Fruit fly (Drosophila melanogaster): Measurements from ENCODE around the gene CG14913.

The CG14913 gene

DNA sequence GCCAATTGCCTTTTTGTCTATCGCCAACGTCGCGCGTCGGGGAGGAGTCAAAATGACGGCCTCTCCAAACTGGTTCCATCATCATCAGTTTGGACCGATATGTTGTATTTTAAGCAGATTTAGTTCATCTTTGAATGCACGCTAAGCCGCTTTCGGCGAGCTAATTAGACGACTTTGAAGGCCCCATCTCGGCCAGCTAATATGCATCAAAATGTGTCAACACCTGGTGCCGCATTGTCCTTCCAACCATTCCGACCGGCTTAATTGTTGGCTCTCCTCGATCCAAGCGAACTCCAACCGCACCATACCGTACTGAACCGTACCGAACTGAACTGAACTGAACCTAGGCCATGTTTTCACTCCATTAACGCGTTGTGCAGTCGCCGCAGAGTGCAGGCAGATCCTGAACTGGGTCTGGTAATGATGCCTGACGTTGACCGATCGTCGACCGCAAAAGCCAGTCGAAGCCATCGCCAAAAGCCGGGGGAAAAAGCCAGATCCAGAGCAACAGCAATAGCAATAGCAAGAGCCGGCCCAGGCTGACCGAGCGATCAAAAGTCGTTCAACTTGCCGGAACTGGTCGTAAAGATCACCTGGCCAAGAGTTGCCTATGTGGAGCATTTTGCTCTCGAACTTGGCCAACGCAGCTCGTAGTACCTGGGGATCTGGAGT is 11.2 kb downstream of the CG14913 start:
- TF ChIP-seq CG33017 (tag; optimal IDR thresholded peaks at IDR 0.05), result no peak
- TF ChIP-seq CG7045 (GFP tag; optimal IDR thresholded peaks at IDR 0.05), result no peak

- TF ChIP-seq Clk (GFP tag; optimal IDR thresholded peaks at IDR 0.05) (no peak), CG7045 (GFP tag; optimal IDR thresholded peaks at IDR 0.05) (no peak), CG14711 (tag; optimal IDR thresholded peaks at IDR 0.05) (no peak), kay (GFP tag; ENCODE audit: borderline replicate concordance) (no peak), Crg-1 (GFP tag; optimal IDR thresholded peaks at IDR 0.05) (no peak), Mnt (GFP tag; optimal IDR thresholded peaks at IDR 0.05) (no peak), toe (GFP tag; optimal IDR thresholded peaks at IDR 0.05) (no peak), Hr96 (GFP tag; optimal IDR thresholded peaks at IDR 0.05) (no peak), bab1 (GFP tag; optimal IDR thresholded peaks at IDR 0.05) (no peak), CG11617 (GFP tag; optimal IDR thresholded peaks at IDR 0.05) (no peak), CG5204 (GFP tag; optimal IDR thresholded peaks at IDR 0.05) (no peak), pad (GFP tag; optimal IDR thresholded peaks at IDR 0.05) (no peak), tj (GFP tag; optimal IDR thresholded peaks at IDR 0.05) (no peak), CG33017 (tag; optimal IDR thresholded peaks at IDR 0.05) (no peak), CG1620 (GFP tag; optimal IDR thresholded peaks at IDR 0.05) (no peak), CG7101 (tag; optimal IDR thresholded peaks at IDR 0.05) (no peak), cic (GFP tag; optimal IDR thresholded peaks at IDR 0.05) (no peak), ovo (GFP tag; optimal IDR thresholded peaks at IDR 0.05) (no peak)
Observed at dm6 chr2L:11032285-11032970, 15.6 kb downstream of the CG14913 start.

DNA sequence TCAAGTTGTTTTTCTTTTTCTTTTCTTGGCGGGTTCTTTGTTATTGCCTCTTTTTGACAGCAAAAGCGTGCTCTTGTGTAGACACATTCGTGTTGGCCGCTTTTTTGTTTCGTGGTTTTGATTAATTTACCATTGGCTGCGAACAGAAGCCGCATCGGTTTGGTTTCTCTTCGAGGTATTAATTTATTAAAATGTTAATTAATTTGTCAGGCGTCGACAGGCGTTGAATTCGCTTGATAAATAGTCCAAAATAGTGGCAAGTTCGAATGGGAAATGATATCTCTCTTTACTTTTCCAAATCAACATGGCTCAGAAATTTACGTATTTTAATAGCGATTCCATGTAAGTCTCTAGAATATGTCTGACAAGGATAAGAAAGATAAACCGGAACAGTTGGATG is 17.7 kb downstream of the CG14913 start, which contains the start of gene CG18666:
TSS of gene CG18666 (plus strand) at position 301 of the 400 bp plus-strand sequence.
- no peak for TF ChIP-seq kay (GFP tag; ENCODE audit: borderline replicate concordance)

dm6 chr2L:11037583-11038517 is 21.1 kb downstream of the CG14913 start:
- TF ChIP-seq kay (GFP tag; ENCODE audit: borderline replicate concordance) (peak; percentile 27), Clk (GFP tag; optimal IDR thresholded peaks at IDR 0.05) (no peak)

- no peak for TF ChIP-seq ovo (GFP tag; optimal IDR thresholded peaks at IDR 0.05)
- no peak for TF ChIP-seq kay (GFP tag; ENCODE audit: borderline replicate concordance)
- TF ChIP-seq CG14711 (tag; optimal IDR thresholded peaks at IDR 0.05), result no peak
- no peak for TF ChIP-seq CG7101 (tag; optimal IDR thresholded peaks at IDR 0.05)
- no peak for TF ChIP-seq tj (GFP tag; optimal IDR thresholded peaks at IDR 0.05)
- TF ChIP-seq Clk (GFP tag; optimal IDR thresholded peaks at IDR 0.05), result no peak
- TF ChIP-seq Mnt (GFP tag; optimal IDR thresholded peaks at IDR 0.05), result no peak
- TF ChIP-seq Crg-1 (GFP tag; optimal IDR thresholded peaks at IDR 0.05), result no peak
- no peak for TF ChIP-seq CG11617 (GFP tag; optimal IDR thresholded peaks at IDR 0.05)
- TF ChIP-seq pad (GFP tag; optimal IDR thresholded peaks at IDR 0.05), result no peak
- no peak for TF ChIP-seq CG1620 (GFP tag; optimal IDR thresholded peaks at IDR 0.05)
- no peak for TF ChIP-seq cnc (optimal IDR thresholded peaks at IDR 0.05)
- TF ChIP-seq bab1 (GFP tag; optimal IDR thresholded peaks at IDR 0.05), result no peak
- TF ChIP-seq CG12768 (GFP tag; optimal IDR thresholded peaks at IDR 0.05), result no peak
- no peak for TF ChIP-seq cic (GFP tag; optimal IDR thresholded peaks at IDR 0.05)
- no peak for TF ChIP-seq toe (GFP tag; optimal IDR thresholded peaks at IDR 0.05)
- TF ChIP-seq Hr96 (GFP tag; optimal IDR thresholded peaks at IDR 0.05), result no peak
- no peak for TF ChIP-seq CG33017 (tag; optimal IDR thresholded peaks at IDR 0.05)
- TF ChIP-seq CG5204 (GFP tag; optimal IDR thresholded peaks at IDR 0.05), result no peak
- TF ChIP-seq CG7045 (GFP tag; optimal IDR thresholded peaks at IDR 0.05), result no peak
Observed at dm6 chr2L:11038918-11039317, 22.1 kb downstream of the CG14913 start.

- TF ChIP-seq bab1 (GFP tag; optimal IDR thresholded peaks at IDR 0.05), result no peak
- TF ChIP-seq toe (GFP tag; optimal IDR thresholded peaks at IDR 0.05), result no peak
- TF ChIP-seq CG12768 (GFP tag; optimal IDR thresholded peaks at IDR 0.05), result no peak
Observed at dm6 chr2L:11039548-11040144, 22.9 kb downstream of the CG14913 start.

Measured in whole organism, adult.